Fruit fly (Drosophila melanogaster) whole organism, embryonic: ENCODE data around the gene Sfp38D.

ENCODE experiments used
- Antp ChIP-seq: fragments of 200-800 bp; sonication (Bioruptor generic); optimal IDR thresholded peaks from 3 replicates; lab custom pipeline; 2016; ENCODE audit warnings: missing biosample characterization, missing genetic modification characterization
- Atf6 ChIP-seq: fragments of 200-800 bp; sonication (Bioruptor generic); IDR thresholded peaks from 2 replicates; pipeline ENCODE4 v1.3.6; 2022; ENCODE audit warnings: missing biosample characterization, missing genetic modification characterization
- Blimp-1 ChIP-seq: fragments of 200-800 bp; sonication (Bioruptor generic); optimal IDR thresholded peaks from 3 replicates; lab custom pipeline; 2018; ENCODE audit warnings: missing biosample characterization, missing genetic modification characterization, mild to moderate bottlenecking, moderate library complexity, missing genetic modification reagents
- CG10366 ChIP-seq: fragments of 200-800 bp; sonication (Bioruptor generic); IDR thresholded peaks from 2 replicates; pipeline ENCODE4 v1.3.6; 2022; ENCODE audit warnings: missing biosample characterization, missing genetic modification characterization
- CG10654 ChIP-seq: fragments of 200-800 bp; sonication (Bioruptor generic); optimal IDR thresholded peaks from 2 replicates; lab custom pipeline; 2016; ENCODE audit warnings: missing biosample characterization, missing genetic modification characterization
- CG10959 ChIP-seq: fragments of 200-800 bp; sonication (Bioruptor generic); IDR thresholded peaks from 2 replicates; pipeline ENCODE4 v1.3.6; 2022; ENCODE audit warnings: missing biosample characterization, missing genetic modification characterization
- CG11085 ChIP-seq: fragments of 200-800 bp; sonication (Bioruptor generic); IDR thresholded peaks from 2 replicates; pipeline ENCODE4 v1.3.6; 2022; ENCODE audit warnings: missing biosample characterization, missing genetic modification characterization
- CG11247 ChIP-seq: fragments of 200-800 bp; sonication (Bioruptor generic); IDR thresholded peaks from 2 replicates; pipeline ENCODE4 v1.3.6; 2022; ENCODE audit warnings: missing biosample characterization, missing genetic modification characterization
- CG12299 ChIP-seq: fragments of 200-800 bp; sonication (Bioruptor generic); optimal IDR thresholded peaks from 2 replicates; lab custom pipeline; 2018; ENCODE audit warnings: missing biosample characterization, mild to moderate bottlenecking, missing genetic modification characterization
- CG12769 ChIP-seq: fragments of 200-800 bp; sonication (Bioruptor generic); optimal IDR thresholded peaks from 2 replicates; lab custom pipeline; 2019; ENCODE audit warnings: missing biosample characterization, mild to moderate bottlenecking, missing genetic modification characterization, moderate library complexity
- CG13123 ChIP-seq: fragments of 200-800 bp; sonication (Bioruptor generic); optimal IDR thresholded peaks from 2 replicates; lab custom pipeline; 2016; ENCODE audit warnings: missing biosample characterization, missing genetic modification characterization
- CG16779 ChIP-seq: fragments of 200-800 bp; sonication (Bioruptor generic); IDR thresholded peaks from 2 replicates; pipeline ENCODE4 v1.3.6; 2022; ENCODE audit warnings: missing biosample characterization, missing genetic modification characterization
- CG17186 ChIP-seq: fragments of 200-800 bp; sonication (Bioruptor generic); optimal IDR thresholded peaks from 3 replicates; lab custom pipeline; 2017; ENCODE audit warnings: missing biosample characterization, missing genetic modification reagents, missing genetic modification characterization
- CG1792 ChIP-seq: fragments of 200-800 bp; sonication (Bioruptor generic); optimal IDR thresholded peaks from 2 replicates; lab custom pipeline; 2016; ENCODE audit warnings: missing biosample characterization, missing genetic modification characterization
- CG32532 ChIP-seq: fragments of 200-800 bp; sonication (Bioruptor generic); IDR thresholded peaks from 2 replicates; pipeline ENCODE4 v1.3.6; 2022; ENCODE audit warnings: missing biosample characterization, missing genetic modification characterization
- CG32767 ChIP-seq: fragments of 200-800 bp; sonication (Bioruptor generic); IDR thresholded peaks from 2 replicates; pipeline ENCODE4 v1.3.6; 2022; ENCODE audit warnings: missing biosample characterization, missing genetic modification characterization
- CG34224 ChIP-seq: fragments of 200-800 bp; sonication (Bioruptor generic); IDR thresholded peaks from 3 replicates; pipeline ENCODE4 v1.3.6; 2022; ENCODE audit warnings: missing biosample characterization, missing genetic modification characterization; ENCODE audit not compliant: partially characterized antibody
- CG3995 ChIP-seq: fragments of 200-800 bp; sonication (Bioruptor generic); optimal IDR thresholded peaks from 3 replicates; lab custom pipeline; 2016; ENCODE audit warnings: missing biosample characterization, missing genetic modification characterization
- CG4707 ChIP-seq: fragments of 200-800 bp; sonication (Bioruptor generic); optimal IDR thresholded peaks from 2 replicates; lab custom pipeline; 2018; ENCODE audit warnings: missing biosample characterization, mild to moderate bottlenecking, missing genetic modification characterization, moderate library complexity
- CG8924 ChIP-seq: fragments of 200-800 bp; optimal IDR thresholded peaks from 3 replicates; lab custom pipeline; 2019; ENCODE audit warnings: missing biosample characterization, mild to moderate bottlenecking, missing genetic modification characterization, moderate library complexity
- CG9215 ChIP-seq: fragments of 200-800 bp; sonication (Bioruptor generic); IDR thresholded peaks from 2 replicates; pipeline ENCODE4 v1.3.6; 2022; ENCODE audit warnings: missing biosample characterization, missing genetic modification characterization
- CTCF ChIP-seq: fragments of 200-800 bp; sonication (Bioruptor generic); optimal IDR thresholded peaks from 2 replicates; lab custom pipeline; 2017; ENCODE audit warnings: missing biosample characterization, mild to moderate bottlenecking, missing genetic modification characterization, moderate library complexity
- Camta ChIP-seq: fragments of 200-800 bp; sonication (Bioruptor generic); optimal IDR thresholded peaks from 2 replicates; lab custom pipeline; 2016; ENCODE audit warnings: missing biosample characterization, missing genetic modification characterization
- Dek ChIP-seq: fragments of 200-800 bp; sonication (Bioruptor generic); optimal IDR thresholded peaks from 3 replicates; lab custom pipeline; 2019; ENCODE audit warnings: missing biosample characterization, mild to moderate bottlenecking, missing genetic modification characterization, moderate library complexity
- Ets65A ChIP-seq: fragments of 200-800 bp; sonication (Bioruptor generic); peaks from one replicate; lab custom pipeline; 2016; ENCODE audit warnings: missing biosample characterization, missing genetic modification characterization
- Gug ChIP-seq: fragments of 200-800 bp; sonication (Bioruptor generic); IDR thresholded peaks from 4 replicates; pipeline ENCODE4 v1.3.6; 2022; ENCODE audit warnings: missing biosample characterization, missing genetic modification characterization
- H15 ChIP-seq: fragments of 200-800 bp; sonication (Bioruptor generic); IDR thresholded peaks from 3 replicates; pipeline ENCODE4 v1.3.6; 2022; ENCODE audit warnings: missing biosample characterization, missing genetic modification characterization
- H2.0 ChIP-seq: fragments of 200-800 bp; sonication (Bioruptor generic); IDR thresholded peaks from 2 replicates; pipeline ENCODE4 v1.3.6; 2022; ENCODE audit warnings: missing biosample characterization, missing genetic modification characterization
- HmgD ChIP-seq: fragments of 200-800 bp; sonication (Bioruptor generic); optimal IDR thresholded peaks from 3 replicates; lab custom pipeline; 2016; ENCODE audit warnings: missing biosample characterization, missing genetic modification characterization
- Myb ChIP-seq: fragments of 200-800 bp; sonication (Bioruptor generic); optimal IDR thresholded peaks from 2 replicates; lab custom pipeline; 2016; ENCODE audit warnings: missing biosample characterization, missing genetic modification characterization
- PHDP ChIP-seq: fragments of 200-800 bp; sonication (Bioruptor generic); optimal IDR thresholded peaks from 3 replicates; lab custom pipeline; 2018; ENCODE audit warnings: missing biosample characterization, mild to moderate bottlenecking, missing genetic modification characterization, moderate library complexity
- Rfx ChIP-seq: fragments of 200-800 bp; sonication (Bioruptor generic); IDR thresholded peaks from 2 replicates; pipeline ENCODE4 v1.3.6; 2022; ENCODE audit warnings: missing biosample characterization, missing genetic modification characterization
- Stat92E ChIP-seq, 3 experiments: fragments of >200 bp in 2 of 3; fragments of 200-800 bp in 1 of 3; sonication (Bioruptor generic) in 1 of 3; optimal IDR thresholded peaks; 2 replicates each; lab custom pipeline; 2017 to 2019; ENCODE audit warnings: missing biosample characterization in 3 of 3, missing genetic modification characterization in 3 of 3, mild to moderate bottlenecking in 1 of 3, moderate library complexity in 1 of 3
- bsh ChIP-seq, 2 experiments: fragments of 200-800 bp; sonication (Bioruptor generic); optimal IDR thresholded peaks; 2 replicates each; lab custom pipeline; 2017 to 2018; ENCODE audit warnings: mild to moderate bottlenecking in 2 of 2, missing biosample characterization in 2 of 2, missing genetic modification characterization in 2 of 2, moderate library complexity in 1 of 2
- danr ChIP-seq: fragments of 200-800 bp; sonication (Bioruptor generic); IDR thresholded peaks from 2 replicates; pipeline ENCODE4 v1.3.6; 2022; ENCODE audit warnings: missing biosample characterization, missing genetic modification characterization
- dati ChIP-seq: fragments of 200-800 bp; sonication (Bioruptor generic); IDR thresholded peaks from 2 replicates; pipeline ENCODE4 v1.3.6; 2022; ENCODE audit warnings: missing biosample characterization, missing genetic modification characterization
- disco-r ChIP-seq: fragments of 200-800 bp; sonication (Bioruptor generic); optimal IDR thresholded peaks from 2 replicates; lab custom pipeline; 2016; ENCODE audit warnings: missing biosample characterization, missing genetic modification characterization
- dm ChIP-seq: fragments of 200-800 bp; sonication (Bioruptor generic); optimal IDR thresholded peaks from 3 replicates; lab custom pipeline; 2016; ENCODE audit warnings: missing biosample characterization, missing genetic modification characterization
- dmrt99B ChIP-seq: fragments of 200-800 bp; sonication (Bioruptor generic); optimal IDR thresholded peaks from 2 replicates; lab custom pipeline; 2018; ENCODE audit warnings: missing biosample characterization, mild to moderate bottlenecking, missing genetic modification characterization, moderate library complexity
- en ChIP-seq: fragments of 200-800 bp; sonication (Bioruptor generic); optimal IDR thresholded peaks from 2 replicates; lab custom pipeline; 2016; ENCODE audit warnings: missing biosample characterization, missing genetic modification characterization
- gem ChIP-seq: fragments of 200-800 bp; sonication (Bioruptor generic); optimal IDR thresholded peaks from 2 replicates; lab custom pipeline; 2019; ENCODE audit warnings: missing biosample characterization, mild to moderate bottlenecking, missing genetic modification characterization, moderate library complexity
- lab ChIP-seq: fragments of 200-800 bp; sonication (Bioruptor generic); optimal IDR thresholded peaks from 3 replicates; lab custom pipeline; 2017; ENCODE audit warnings: missing biosample characterization, missing genetic modification characterization, mild to moderate bottlenecking, moderate library complexity, missing genetic modification reagents
- luna ChIP-seq: fragments of 200-800 bp; sonication (Bioruptor generic); optimal IDR thresholded peaks from 2 replicates; lab custom pipeline; 2016; ENCODE audit warnings: missing biosample characterization, missing genetic modification characterization
- oc ChIP-seq: fragments of 200-800 bp; sonication (Bioruptor generic); optimal IDR thresholded peaks from 2 replicates; lab custom pipeline; 2018; ENCODE audit warnings: missing biosample characterization, mild to moderate bottlenecking, missing genetic modification characterization, moderate library complexity
- peb ChIP-seq: fragments of 200-800 bp; sonication (Bioruptor generic); IDR thresholded peaks from 2 replicates; pipeline ENCODE4 v1.3.6; 2022; ENCODE audit warnings: missing biosample characterization, missing genetic modification characterization
- pzg ChIP-seq: fragments of 200-800 bp; sonication (Bioruptor generic); optimal IDR thresholded peaks from 3 replicates; lab custom pipeline; 2018; ENCODE audit warnings: missing biosample characterization, mild to moderate bottlenecking, missing genetic modification characterization, moderate library complexity
- rib ChIP-seq: fragments of 200-800 bp; sonication (Bioruptor generic); IDR thresholded peaks from 2 replicates; pipeline ENCODE4 v1.3.6; 2022; ENCODE audit warnings: missing biosample characterization, missing genetic modification characterization
- sd ChIP-seq: fragments of 200-800 bp; sonication (Bioruptor generic); optimal IDR thresholded peaks from 3 replicates; lab custom pipeline; 2018; ENCODE audit warnings: missing biosample characterization, mild to moderate bottlenecking, missing genetic modification characterization, moderate library complexity
- sisA ChIP-seq: fragments of 200-800 bp; sonication (Bioruptor generic); IDR thresholded peaks from 2 replicates; pipeline ENCODE4 v1.3.6; 2022; ENCODE audit warnings: missing biosample characterization, missing genetic modification characterization
- sna ChIP-seq: fragments of 200-800 bp; sonication (Bioruptor generic); IDR thresholded peaks from 2 replicates; pipeline ENCODE4 v1.3.6; 2022; ENCODE audit warnings: missing biosample characterization, missing genetic modification characterization; ENCODE audit not compliant: partially characterized antibody
- tin ChIP-seq: fragments of 200-800 bp; sonication (Bioruptor generic); optimal IDR thresholded peaks from 3 replicates; lab custom pipeline; 2016; ENCODE audit warnings: missing biosample characterization, missing genetic modification characterization
- toy ChIP-seq: fragments of 200-800 bp; sonication (Bioruptor generic); IDR thresholded peaks from 2 replicates; pipeline ENCODE4 v1.3.6; 2022; ENCODE audit warnings: missing biosample characterization, missing genetic modification characterization
- vvl ChIP-seq: fragments of 200-800 bp; sonication (Bioruptor generic); IDR thresholded peaks from 2 replicates; pipeline ENCODE4 v1.3.6; 2022; ENCODE audit warnings: missing biosample characterization, missing genetic modification characterization

Gene Sfp38D

dm6 chr2L:20597744-20598143, 43.0 kb upstream of the Sfp38D start (continued):
- TF ChIP-seq Ets65A (GFP tag; lab: Kevin White, UChicago) (peak; percentile 73), dmrt99B (peak; percentile 21), CG8924 (tag; lab: Kevin White, UChicago) (no peak), CTCF (GFP tag; lab: Kevin White, UChicago) (no peak), sisA (no peak), sd (tag; lab: Kevin White, UChicago) (no peak), Atf6 (no peak), oc (tag; lab: Kevin White, UChicago) (no peak), en (GFP tag; lab: Kevin White, UChicago) (no peak), CG1792 (GFP tag; lab: Kevin White, UChicago) (no peak), tin (GFP tag; lab: Kevin White, UChicago) (no peak), luna (GFP tag; lab: Kevin White, UChicago) (no peak), disco-r (GFP tag; lab: Kevin White, UChicago) (no peak), bsh (GFP tag; optimal IDR thresholded peaks at IDR 0.05; lab: Kevin White, UChicago) (no peak), PHDP (tag; lab: Kevin White, UChicago) (no peak), CG10959 (GFP tag; lab: Robert Waterston, UW) (no peak), peb (GFP tag; lab: Robert Waterston, UW) (no peak), dati (GFP tag; lab: Robert Waterston, UW) (no peak), H15 (GFP tag; lab: Robert Waterston, UW) (no peak), dm (no peak), CG11247 (no peak), CG32767 (no peak), Gug (GFP tag; lab: Robert Waterston, UW) (no peak), CG3995 (GFP tag; lab: Kevin White, UChicago) (no peak), CG10366 (GFP tag; lab: Robert Waterston, UW) (no peak), Rfx (GFP tag; lab: Robert Waterston, UW) (0 out of 2 replicates have a peak, but pooled peaks have one; percentile 33), Myb (GFP tag; lab: Kevin White, UChicago) (no peak), gem (tag; lab: Kevin White, UChicago) (peak; percentile 26), Camta (GFP tag; lab: Kevin White, UChicago) (no peak), H2.0 (GFP tag; lab: Robert Waterston, UW) (no peak), danr (GFP tag; lab: Robert Waterston, UW) (no peak), vvl (0 out of 2 replicates have a peak, but pooled peaks have one; percentile 10), pzg (no peak), sna (GFP tag; lab: Robert Waterston, UW) (no peak), HmgD (GFP tag; lab: Kevin White, UChicago) (no peak), CG34224 (GFP tag; lab: Robert Waterston, UW) (no peak), CG10654 (GFP tag; lab: Kevin White, UChicago) (no peak), CG12299 (tag; lab: Kevin White, UChicago) (no peak), CG17186 (GFP tag; lab: Kevin White, UChicago) (no peak), CG16779 (no peak), CG12769 (tag; lab: Kevin White, UChicago) (peak; percentile 9), lab (no peak), Blimp-1 (GFP tag; lab: Kevin White, UChicago) (no peak), CG9215 (GFP tag; lab: Robert Waterston, UW) (no peak), rib (GFP tag; lab: Robert Waterston, UW) (no peak), Stat92E (GFP tag; optimal IDR thresholded peaks at IDR 0.05; lab: Kevin White, UChicago) (no peak), toy (GFP tag; lab: Robert Waterston, UW) (no peak), Dek (tag; lab: Kevin White, UChicago) (no peak), CG4707 (no peak), CG13123 (GFP tag; lab: Kevin White, UChicago) (no peak), CG32532 (no peak), Antp (GFP tag; lab: Kevin White, UChicago) (peak; percentile 2), CG11085 (GFP tag; lab: Robert Waterston, UW) (no peak)
